Fruit fly (Drosophila melanogaster) whole organism, embryonic: ENCODE measurements around the gene CG17190.

Experiments
- C15 ChIP-seq: fragments of 200-800 bp; sonication (Bioruptor generic); IDR thresholded peaks from 3 replicates; pipeline ENCODE4 v1.3.6; 2022; ENCODE audit warnings: missing biosample characterization, missing genetic modification characterization
- CG10321 ChIP-seq: fragments of 200-800 bp; sonication (Bioruptor generic); IDR thresholded peaks from 2 replicates; pipeline ENCODE4 v1.3.6; 2022; ENCODE audit warnings: missing biosample characterization, missing genetic modification characterization
- CG10979 ChIP-seq: fragments of 200-800 bp; sonication (Bioruptor generic); optimal IDR thresholded peaks from 2 replicates; lab custom pipeline; 2018; ENCODE audit warnings: missing biosample characterization, mild to moderate bottlenecking, missing genetic modification characterization, moderate library complexity
- CG11247 ChIP-seq: fragments of 200-800 bp; sonication (Bioruptor generic); IDR thresholded peaks from 2 replicates; pipeline ENCODE4 v1.3.6; 2022; ENCODE audit warnings: missing biosample characterization, missing genetic modification characterization
- CG11398 ChIP-seq: fragments of 200-800 bp; sonication (Bioruptor generic); optimal IDR thresholded peaks from 2 replicates; lab custom pipeline; 2016; ENCODE audit warnings: missing biosample characterization, missing genetic modification characterization
- CG11456 ChIP-seq: fragments of 200-800 bp; sonication (Bioruptor generic); IDR thresholded peaks from 3 replicates; pipeline ENCODE4 v1.3.6; 2022; ENCODE audit warnings: missing biosample characterization, missing genetic modification characterization
- CG12219 ChIP-seq: fragments of 200-800 bp; sonication (Bioruptor generic); optimal IDR thresholded peaks from 3 replicates; lab custom pipeline; 2018; ENCODE audit warnings: missing biosample characterization, mild to moderate bottlenecking, missing genetic modification characterization
- CG13424 ChIP-seq: fragments of 200-800 bp; sonication (Bioruptor generic); optimal IDR thresholded peaks from 2 replicates; lab custom pipeline; 2019; ENCODE audit warnings: missing biosample characterization, mild to moderate bottlenecking, missing genetic modification characterization, moderate library complexity
- CG16779 ChIP-seq: fragments of 200-800 bp; sonication (Bioruptor generic); IDR thresholded peaks from 2 replicates; pipeline ENCODE4 v1.3.6; 2022; ENCODE audit warnings: missing biosample characterization, missing genetic modification characterization
- CG2116 ChIP-seq: fragments of 200-800 bp; sonication (Bioruptor generic); optimal IDR thresholded peaks from 3 replicates; lab custom pipeline; 2018; ENCODE audit warnings: missing biosample characterization, mild to moderate bottlenecking, missing genetic modification characterization
- CG2129 ChIP-seq: fragments of 200-800 bp; sonication (Bioruptor generic); IDR thresholded peaks from 2 replicates; pipeline ENCODE4 v1.3.6; 2022; ENCODE audit warnings: missing biosample characterization, missing genetic modification characterization; ENCODE audit not compliant: partially characterized antibody
- CG2875 ChIP-seq: fragments of 200-800 bp; sonication (Bioruptor generic); optimal IDR thresholded peaks from 2 replicates; lab custom pipeline; 2017; ENCODE audit warnings: missing biosample characterization, mild to moderate bottlenecking, missing genetic modification characterization, missing genetic modification reagents
- CG32772 ChIP-seq: fragments of 200-800 bp; sonication (Bioruptor generic); IDR thresholded peaks from 2 replicates; pipeline ENCODE4 v1.3.6; 2022; ENCODE audit warnings: missing biosample characterization, missing genetic modification characterization
- CG34224 ChIP-seq: fragments of 200-800 bp; sonication (Bioruptor generic); IDR thresholded peaks from 3 replicates; pipeline ENCODE4 v1.3.6; 2022; ENCODE audit warnings: missing biosample characterization, missing genetic modification characterization; ENCODE audit not compliant: partially characterized antibody
- CG34422 ChIP-seq: fragments of 200-800 bp; sonication (Bioruptor generic); IDR thresholded peaks from 3 replicates; pipeline ENCODE4 v1.3.6; 2022; ENCODE audit warnings: missing biosample characterization, missing genetic modification characterization
- CG5180 ChIP-seq: fragments of 200-800 bp; sonication (Bioruptor generic); optimal IDR thresholded peaks from 3 replicates; lab custom pipeline; 2017; ENCODE audit warnings: missing biosample characterization, missing genetic modification characterization, mild to moderate bottlenecking, moderate library complexity, missing genetic modification reagents
- CG7786 ChIP-seq: fragments of 200-800 bp; sonication (Bioruptor generic); optimal IDR thresholded peaks from 2 replicates; lab custom pipeline; 2016; ENCODE audit warnings: missing biosample characterization, missing genetic modification characterization
- CG7839 ChIP-seq: fragments of 200-800 bp; sonication (Bioruptor generic); optimal IDR thresholded peaks from 3 replicates; lab custom pipeline; 2018; ENCODE audit warnings: missing biosample characterization, mild to moderate bottlenecking, missing genetic modification characterization, moderate library complexity
- CG7928 ChIP-seq: fragments of 200-800 bp; sonication (Bioruptor generic); optimal IDR thresholded peaks from 2 replicates; lab custom pipeline; 2017; ENCODE audit warnings: missing biosample characterization, mild to moderate bottlenecking, missing genetic modification characterization
- CG9609 ChIP-seq: fragments of 200-800 bp; sonication (Bioruptor generic); optimal IDR thresholded peaks from 3 replicates; lab custom pipeline; 2016; ENCODE audit warnings: missing biosample characterization, missing genetic modification characterization
- Elba2 ChIP-seq: fragments of 200-800 bp; sonication (Bioruptor generic); optimal IDR thresholded peaks from 3 replicates; lab custom pipeline; 2016; ENCODE audit warnings: missing biosample characterization, missing genetic modification characterization
- H15 ChIP-seq: fragments of 200-800 bp; sonication (Bioruptor generic); IDR thresholded peaks from 3 replicates; pipeline ENCODE4 v1.3.6; 2022; ENCODE audit warnings: missing biosample characterization, missing genetic modification characterization
- Lim3 ChIP-seq: fragments of 200-800 bp; sonication (Bioruptor generic); IDR thresholded peaks from 2 replicates; pipeline ENCODE4 v1.3.6; 2022; ENCODE audit warnings: missing biosample characterization, missing genetic modification characterization
- Lpt ChIP-seq: fragments of >200 bp; optimal IDR thresholded peaks from 2 replicates; lab custom pipeline; 2018; ENCODE audit warnings: missing biosample characterization, missing genetic modification characterization
- Max ChIP-seq: fragments of 200-800 bp; sonication (Bioruptor generic); optimal IDR thresholded peaks from 2 replicates; lab custom pipeline; 2016; ENCODE audit warnings: missing biosample characterization, mild to moderate bottlenecking, missing genetic modification characterization
- Neu2 ChIP-seq: fragments of 200-800 bp; sonication (Bioruptor generic); optimal IDR thresholded peaks from 3 replicates; lab custom pipeline; 2016; ENCODE audit warnings: missing biosample characterization, missing genetic modification characterization, borderline replicate concordance
- Spps ChIP-seq: fragments of 200-800 bp; sonication (Bioruptor generic); optimal IDR thresholded peaks from 2 replicates; lab custom pipeline; 2018; ENCODE audit warnings: missing biosample characterization, mild to moderate bottlenecking, missing genetic modification characterization
- Sry-δ ChIP-seq: fragments of 200-800 bp; sonication (Bioruptor generic); optimal IDR thresholded peaks from 2 replicates; lab custom pipeline; 2016; ENCODE audit warnings: missing biosample characterization, missing genetic modification characterization
- Taf1 ChIP-seq: fragments of 200-800 bp; sonication (Bioruptor generic); IDR thresholded peaks from 2 replicates; pipeline ENCODE4 v1.3.6; 2022; ENCODE audit warnings: missing biosample characterization, missing genetic modification characterization
- Trl ChIP-seq, 3 experiments: fragments of >200 bp in 2 of 3; fragments of 200-800 bp in 1 of 3; sonication (Bioruptor generic) in 1 of 3; optimal IDR thresholded peaks; 2 replicates in 1 of 3; 3 replicates in 2 of 3; lab custom pipeline; 2016 to 2017; ENCODE audit warnings: missing biosample characterization in 1 of 3, missing genetic modification characterization in 1 of 3
- Vsx1 ChIP-seq: fragments of 200-800 bp; sonication (Bioruptor generic); optimal IDR thresholded peaks from 2 replicates; lab custom pipeline; 2017; ENCODE audit warnings: missing biosample characterization, mild to moderate bottlenecking, missing genetic modification characterization, missing genetic modification reagents
- bab2 ChIP-seq: fragments of 200-800 bp; sonication (Bioruptor generic); optimal IDR thresholded peaks from 2 replicates; lab custom pipeline; 2016; ENCODE audit warnings: missing biosample characterization, missing genetic modification characterization
- chif ChIP-seq, 2 experiments: fragments of 200-800 bp; sonication (Bioruptor generic); optimal IDR thresholded peaks; 3 replicates each; lab custom pipeline; 2016; ENCODE audit warnings: missing biosample characterization in 2 of 2, missing genetic modification characterization in 2 of 2
- corto ChIP-seq: fragments of 200-800 bp; sonication (Bioruptor generic); optimal IDR thresholded peaks from 2 replicates; lab custom pipeline; 2016; ENCODE audit warnings: missing biosample characterization, mild to moderate bottlenecking, missing genetic modification characterization, moderate library complexity
- crp ChIP-seq, 2 experiments: fragments of 200-800 bp; sonication (Bioruptor generic); optimal IDR thresholded peaks; 2 replicates in 1 of 2; 3 replicates in 1 of 2; lab custom pipeline; 2017; ENCODE audit warnings: missing biosample characterization in 2 of 2, missing genetic modification characterization in 2 of 2, mild to moderate bottlenecking in 1 of 2, moderate library complexity in 1 of 2
- dm ChIP-seq: fragments of 200-800 bp; sonication (Bioruptor generic); optimal IDR thresholded peaks from 3 replicates; lab custom pipeline; 2016; ENCODE audit warnings: missing biosample characterization, missing genetic modification characterization
- dmrt11E ChIP-seq: fragments of 200-800 bp; sonication (Bioruptor generic); optimal IDR thresholded peaks from 3 replicates; lab custom pipeline; 2018; ENCODE audit warnings: missing biosample characterization, mild to moderate bottlenecking, missing genetic modification characterization, moderate library complexity
- esg ChIP-seq: fragments of 200-800 bp; sonication (Bioruptor generic); conservative IDR thresholded peaks from 2 replicates; pipeline ENCODE4 v1.3.6; 2022; ENCODE audit warnings: missing biosample characterization, missing genetic modification characterization
- eve ChIP-seq, 2 experiments: fragments of >200 bp; optimal IDR thresholded peaks; 2 replicates each; lab custom pipeline; 2017; ENCODE audit warnings: missing biosample characterization in 2 of 2, missing genetic modification characterization in 2 of 2
- exex ChIP-seq: fragments of 200-800 bp; sonication (Bioruptor generic); optimal IDR thresholded peaks from 4 replicates; lab custom pipeline; 2018; ENCODE audit warnings: missing biosample characterization, mild to moderate bottlenecking, missing genetic modification characterization, moderate library complexity
- nau ChIP-seq: fragments of 200-800 bp; sonication (Bioruptor generic); optimal IDR thresholded peaks from 3 replicates; lab custom pipeline; 2017; ENCODE audit warnings: missing biosample characterization, mild to moderate bottlenecking, missing genetic modification characterization, missing genetic modification reagents
- pzg ChIP-seq: fragments of 200-800 bp; sonication (Bioruptor generic); optimal IDR thresholded peaks from 3 replicates; lab custom pipeline; 2018; ENCODE audit warnings: missing biosample characterization, mild to moderate bottlenecking, missing genetic modification characterization, moderate library complexity
- schlank ChIP-seq: fragments of 200-800 bp; sonication (Bioruptor generic); optimal IDR thresholded peaks from 2 replicates; lab custom pipeline; 2018; ENCODE audit warnings: missing biosample characterization, mild to moderate bottlenecking, missing genetic modification characterization
- sens ChIP-seq: fragments of 200-800 bp; sonication (Bioruptor generic); peaks from one replicate; lab custom pipeline; 2016; ENCODE audit warnings: missing biosample characterization, missing genetic modification characterization
- sens-2 ChIP-seq: fragments of 200-800 bp; sonication (Bioruptor generic); IDR thresholded peaks from 2 replicates; pipeline ENCODE4 v1.3.6; 2022; ENCODE audit warnings: missing biosample characterization, missing genetic modification characterization
- sima ChIP-seq: fragments of 200-800 bp; sonication (Bioruptor generic); optimal IDR thresholded peaks from 2 replicates; lab custom pipeline; 2016; ENCODE audit warnings: missing biosample characterization, missing genetic modification characterization
- stwl ChIP-seq: fragments of 200-800 bp; sonication (Bioruptor generic); optimal IDR thresholded peaks from 3 replicates; lab custom pipeline; 2018; ENCODE audit warnings: missing biosample characterization, mild to moderate bottlenecking, missing genetic modification characterization, moderate library complexity
- wek ChIP-seq: fragments of 200-800 bp; sonication (Bioruptor generic); optimal IDR thresholded peaks from 3 replicates; lab custom pipeline; 2018; ENCODE audit warnings: missing biosample characterization, mild to moderate bottlenecking, missing genetic modification characterization, moderate library complexity

The CG17190 gene

DNA sequence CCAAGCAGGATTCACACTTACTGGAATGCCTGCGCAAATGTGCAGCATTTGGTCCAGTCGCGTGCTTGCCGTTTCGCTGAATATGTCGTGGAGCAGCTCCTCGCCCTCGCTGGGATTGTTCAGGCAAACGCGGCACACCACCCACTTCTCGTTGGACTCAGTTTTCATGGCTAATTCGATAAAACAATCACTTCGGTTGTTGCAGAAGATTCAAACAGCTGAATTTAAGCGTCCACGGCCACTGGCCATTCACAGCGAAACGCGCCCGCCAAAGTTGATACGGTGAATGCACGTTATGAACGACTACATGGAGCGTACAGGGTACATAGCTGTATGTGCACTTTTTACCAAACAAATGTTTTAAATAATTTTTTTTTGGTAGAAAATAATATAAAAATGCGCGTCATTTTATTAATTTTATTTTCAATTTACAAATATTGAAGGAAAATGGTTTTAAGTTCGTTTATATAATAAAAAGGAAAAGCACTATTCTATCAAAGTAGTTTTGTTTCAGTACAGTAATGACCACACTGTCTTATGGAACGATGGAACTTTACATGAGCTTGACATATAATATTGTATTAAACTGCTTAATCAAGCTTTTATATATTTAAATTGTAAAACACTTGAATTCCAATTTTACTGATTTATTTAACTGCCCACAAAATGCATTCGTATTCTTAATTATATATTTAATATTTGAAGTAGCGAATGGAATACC is 17.9 kb upstream of the CG17190 start, which contains the start of gene trem:
trem (minus strand) TSS at position 267 of the 721 bp plus-strand sequence.
- TF ChIP-seq Max (GFP tag; lab: Kevin White, UChicago) (peak; percentile 58), eve (GFP tag; optimal IDR thresholded peaks at IDR 0.05; lab: Kevin White, UChicago) (no peak), sens (GFP tag; lab: Kevin White, UChicago) (peak; percentile 82), CG13424 (tag; lab: Kevin White, UChicago) (peak; percentile 80), sima (no peak), crp (GFP tag; optimal IDR thresholded peaks at IDR 0.05; lab: Kevin White, UChicago) (peak in 1 of 2 experiments; percentile 69), CG2875 (GFP tag; lab: Kevin White, UChicago) (no peak), wek (GFP tag; lab: Kevin White, UChicago) (no peak), Spps (tag; lab: Kevin White, UChicago) (no peak), exex (no peak), CG32772 (GFP tag; lab: Robert Waterston, UW) (peak; percentile 67; the same call in 1 of the 2 replicates), dmrt11E (tag; lab: Kevin White, UChicago) (peak; percentile 81), corto (GFP tag; lab: Kevin White, UChicago) (no peak), Vsx1 (GFP tag; lab: Kevin White, UChicago) (no peak), CG11398 (GFP tag; lab: Kevin White, UChicago) (no peak), C15 (GFP tag; lab: Robert Waterston, UW) (no peak), Taf1 (no peak), pzg (GFP tag; lab: Kevin White, UChicago) (peak; percentile 24), CG2116 (peak; percentile 34), CG7839 (tag; lab: Kevin White, UChicago) (peak; percentile 81), nau (no peak), CG34224 (GFP tag; lab: Robert Waterston, UW) (no peak), Lpt (GFP tag; lab: Kevin White, UChicago) (no peak), sens-2 (GFP tag; lab: Robert Waterston, UW) (no peak), esg (GFP tag; lab: Robert Waterston, UW) (peak; percentile 50; the same call in 1 of the 2 replicates), schlank (tag; lab: Kevin White, UChicago) (no peak), CG10979 (tag; lab: Kevin White, UChicago) (peak; percentile 63), CG11247 (GFP tag; lab: Robert Waterston, UW) (peak; percentile 61), chif (GFP tag; optimal IDR thresholded peaks at IDR 0.05; lab: Kevin White, UChicago) (peak; percentile 48 to 50), Lim3 (GFP tag; lab: Robert Waterston, UW) (no peak; the same call in 1 of the 2 replicates), CG7928 (GFP tag; lab: Kevin White, UChicago) (no peak), CG7786 (GFP tag; lab: Kevin White, UChicago) (peak; percentile 18), bab2 (GFP tag; lab: Kevin White, UChicago) (peak; percentile 1), stwl (peak; percentile 15), Neu2 (GFP tag; lab: Kevin White, UChicago) (no peak), CG10321 (no peak), CG34422 (GFP tag; lab: Robert Waterston, UW) (peak; percentile 51; the same call in 2 of the 3 replicates), Elba2 (GFP tag; lab: Kevin White, UChicago) (no peak), Trl (optimal IDR thresholded peaks at IDR 0.05; lab: Kevin White, UChicago) (no peak), Trl (GFP tag; optimal IDR thresholded peaks at IDR 0.05; lab: Kevin White, UChicago) (peak; percentile 37), CG2129 (no peak), H15 (GFP tag; lab: Robert Waterston, UW) (peak; percentile 33; the same call in 1 of the 3 replicates), Sry-δ (GFP tag; lab: Kevin White, UChicago) (no peak), CG5180 (GFP tag; lab: Kevin White, UChicago) (no peak), CG12219 (peak; percentile 20), CG11456 (GFP tag; lab: Robert Waterston, UW) (peak; percentile 74), dm (no peak), CG16779 (GFP tag; lab: Robert Waterston, UW) (0 out of 2 replicates have a peak, but pooled peaks have one; percentile 35), CG9609 (GFP tag; lab: Kevin White, UChicago) (peak; percentile 10)
